Fruit fly (Drosophila melanogaster): ENCODE results near the gene yip2.

The yip2 gene

DNA sequence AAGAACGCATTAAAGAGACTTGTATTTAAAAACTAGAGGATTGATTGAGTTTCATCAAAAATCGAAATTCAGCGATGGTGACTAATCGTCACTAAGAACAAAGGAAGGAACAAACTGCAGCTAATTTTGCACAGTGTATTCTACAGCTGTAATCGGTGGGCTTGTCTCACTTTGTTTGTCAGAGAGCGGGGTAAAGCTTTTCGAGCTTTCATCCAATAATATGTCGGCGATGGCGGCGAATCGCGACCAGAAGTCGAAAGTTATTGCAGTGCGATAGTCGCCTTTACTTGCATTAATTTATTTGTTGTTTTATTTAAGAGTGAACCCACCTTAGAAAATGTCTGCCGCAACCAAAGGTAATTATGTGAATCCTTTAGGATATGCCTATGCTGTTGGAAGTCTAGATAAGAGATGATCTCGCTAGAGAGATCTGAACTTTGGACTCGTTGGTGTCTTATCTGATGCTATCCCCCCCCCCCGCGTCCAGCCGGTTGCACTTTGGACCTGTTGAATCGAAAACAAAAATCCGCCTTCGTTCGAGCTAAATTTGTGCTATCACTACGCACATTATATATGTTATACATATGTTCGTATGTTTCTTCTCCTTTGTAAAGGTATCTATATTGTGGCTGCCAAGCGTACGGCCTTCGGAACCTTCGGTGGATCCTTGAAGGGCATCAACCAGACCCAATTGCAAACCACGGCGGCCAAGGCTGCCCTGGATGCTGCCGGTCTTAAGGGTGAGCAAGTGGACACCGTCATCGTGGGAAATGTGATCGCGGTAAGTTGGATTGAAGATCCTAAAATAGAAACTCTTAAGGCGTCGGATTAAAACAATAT lies at the start of gene yip2 (continued):
- TF ChIP-seq Max (GFP tag; optimal IDR thresholded peaks at IDR 0.05) (no peak), CG32532 (GFP tag; IDR thresholded peaks at IDR 0.05) (peak; percentile 63; the same call in 1 of the 2 replicates), tll (GFP tag; optimal IDR thresholded peaks at IDR 0.05) (no peak), CG8924 (tag; optimal IDR thresholded peaks at IDR 0.05) (peak; percentile 66), ap (GFP tag; IDR thresholded peaks at IDR 0.05) (peak; percentile 52), CG4854 (GFP tag; optimal IDR thresholded peaks at IDR 0.05) (peak; percentile 5), Meics (GFP tag; optimal IDR thresholded peaks at IDR 0.05) (peak; percentile 70), CG18262 (tag; optimal IDR thresholded peaks at IDR 0.05) (peak; percentile 50), eyg (GFP tag; optimal IDR thresholded peaks at IDR 0.05) (peak; percentile 34), kah (GFP tag; optimal IDR thresholded peaks at IDR 0.05) (peak; percentile 86), CG7556 (GFP tag; optimal IDR thresholded peaks at IDR 0.05) (peak; percentile 65), Sry-β (GFP tag; optimal IDR thresholded peaks at IDR 0.05) (no peak), CG7357 (GFP tag; IDR thresholded peaks at IDR 0.05) (no peak), Awh (GFP tag; IDR thresholded peaks at IDR 0.05) (0 out of 2 replicates have a peak, but pooled peaks have one; percentile 43), CG2202 (tag; optimal IDR thresholded peaks at IDR 0.05) (no peak), CG17829 (tag; optimal IDR thresholded peaks at IDR 0.05) (peak; percentile 23), Optix (GFP tag; IDR thresholded peaks at IDR 0.05) (no peak; the same call in 2 of the 3 replicates), esg (GFP tag; conservative IDR thresholded peaks at IDR 0.05) (no peak), CG13894 (tag; optimal IDR thresholded peaks at IDR 0.05) (peak; percentile 65), org-1 (GFP tag; optimal IDR thresholded peaks at IDR 0.05) (peak; percentile 10), CG8944 (GFP tag; optimal IDR thresholded peaks at IDR 0.05) (peak; percentile 21), nerfin-1 (tag; optimal IDR thresholded peaks at IDR 0.05) (peak; percentile 3), bcd (GFP tag; optimal IDR thresholded peaks at IDR 0.05) (peak; percentile 46), chn (GFP tag; optimal IDR thresholded peaks at IDR 0.05) (peak; percentile 34), HHEX (GFP tag; optimal IDR thresholded peaks at IDR 0.05) (peak; percentile 43), dysf (GFP tag; IDR thresholded peaks at IDR 0.05) (peak; percentile 67; the same call in 1 of the 3 replicates), BtbVII (GFP tag; optimal IDR thresholded peaks at IDR 0.05) (peak; percentile 71), tup (GFP tag; optimal IDR thresholded peaks at IDR 0.05) (no peak), sd (tag; optimal IDR thresholded peaks at IDR 0.05) (no peak), otp (GFP tag; IDR thresholded peaks at IDR 0.05) (peak; percentile 53; the same call in 1 of the 3 replicates), ci (GFP tag; IDR thresholded peaks at IDR 0.05) (peak; percentile 93), CG4404 (GFP tag; IDR thresholded peaks at IDR 0.05) (no peak), CG16863 (GFP tag; optimal IDR thresholded peaks at IDR 0.05) (peak; percentile 58), CG16813 (GFP tag; IDR thresholded peaks at IDR 0.05; ENCODE audit: partially characterized antibody) (no peak), trem (tag; optimal IDR thresholded peaks at IDR 0.05) (no peak), CG3847 (GFP tag; IDR thresholded peaks at IDR 0.05) (peak; percentile 42; the same call in 1 of the 2 replicates), her (GFP tag; optimal IDR thresholded peaks at IDR 0.05) (peak; percentile 75), sc (optimal IDR thresholded peaks at IDR 0.05) (no peak), sc (GFP tag; optimal IDR thresholded peaks at IDR 0.05) (no peak), emc (GFP tag; optimal IDR thresholded peaks at IDR 0.05) (no peak), Med (GFP tag) (peak; percentile 94), corto (GFP tag; optimal IDR thresholded peaks at IDR 0.05) (peak; percentile 22), H15 (GFP tag; IDR thresholded peaks at IDR 0.05) (peak; percentile 31; the same call in 1 of the 3 replicates), HmgD (GFP tag; optimal IDR thresholded peaks at IDR 0.05) (no peak), peb (GFP tag; IDR thresholded peaks at IDR 0.05) (no peak; the same call in 1 of the 2 replicates), CG13424 (tag; optimal IDR thresholded peaks at IDR 0.05) (peak; percentile 73), nom (GFP tag; optimal IDR thresholded peaks at IDR 0.05) (peak; percentile 100), Gug (GFP tag; IDR thresholded peaks at IDR 0.05) (peak; percentile 28; the same call in 1 of the 4 replicates), Hr39 (optimal IDR thresholded peaks at IDR 0.05) (no peak)

Data from whole organism, embryonic.